Fruit fly (Drosophila melanogaster): Measurements from ENCODE around the gene nanos.

The nanos gene

DNA sequence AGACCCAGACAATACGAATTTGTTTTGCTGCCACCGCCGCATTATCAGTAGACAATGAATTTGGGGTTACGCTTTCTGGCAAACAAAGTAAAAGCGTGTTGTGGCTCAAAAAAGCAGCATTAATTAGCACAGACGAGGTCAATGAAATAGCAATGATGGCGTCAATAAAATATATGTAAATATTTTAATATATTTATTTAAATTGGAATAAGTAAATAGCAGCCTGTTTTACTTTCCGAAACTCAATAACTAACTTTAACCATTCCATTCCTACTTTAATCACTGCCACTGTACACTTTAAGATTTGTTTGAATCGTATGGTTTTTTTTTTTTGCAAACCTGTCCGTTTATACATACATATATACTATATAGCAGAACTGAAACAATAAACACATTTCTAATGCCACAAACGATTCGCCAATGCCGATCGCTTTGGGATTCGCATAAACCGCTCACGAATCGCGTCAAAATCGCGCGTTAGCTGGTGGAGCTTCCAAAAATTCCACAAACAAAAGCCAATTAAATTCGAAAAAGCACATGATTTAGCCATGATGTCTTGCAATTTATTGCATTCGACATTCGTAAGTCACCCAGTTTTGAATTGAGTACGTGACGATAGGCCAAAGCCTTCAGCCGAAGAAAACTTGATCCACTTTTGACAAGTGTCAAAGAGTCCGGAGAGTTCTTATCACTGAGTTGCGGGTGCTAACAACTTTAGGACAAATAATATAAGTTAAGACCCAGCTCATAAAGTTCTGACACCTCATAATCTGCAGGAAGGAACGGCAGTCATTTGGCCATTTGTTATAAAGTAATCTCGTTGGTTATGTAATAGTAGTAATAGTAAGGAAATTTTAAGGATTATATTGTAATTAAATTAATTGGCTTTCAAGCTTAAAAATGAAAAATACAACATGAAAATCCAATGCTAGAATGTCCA, 4.9 kb upstream of the nanos start:
- TF ChIP-seq EcR (GFP tag; optimal IDR thresholded peaks at IDR 0.05) (no peak), psq (optimal IDR thresholded peaks at IDR 0.05) (no peak), pan (optimal IDR thresholded peaks at IDR 0.05) (no peak), usp (GFP tag; optimal IDR thresholded peaks at IDR 0.05) (no peak), Dll (optimal IDR thresholded peaks at IDR 0.05) (no peak)

DNA sequence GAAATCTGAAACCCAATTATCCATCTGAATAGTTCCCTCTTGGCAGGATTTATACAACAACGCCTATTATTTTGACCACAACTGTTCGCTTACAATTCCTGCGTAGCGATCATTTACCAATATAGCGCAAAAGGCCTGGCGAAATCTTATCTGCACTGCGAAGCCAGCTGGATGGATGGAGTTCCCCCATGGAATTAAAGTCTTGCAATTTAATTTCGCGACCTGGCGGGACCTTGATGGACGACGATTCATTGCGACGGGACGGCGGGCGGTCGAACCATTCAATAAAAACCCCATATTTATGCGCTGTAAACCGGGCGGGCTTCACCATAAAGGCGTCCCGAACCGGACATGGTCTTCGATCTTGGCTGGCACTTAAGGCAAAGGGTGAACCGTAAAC, 4.2 kb upstream of the nanos start:
- TF ChIP-seq CG8478 (optimal IDR thresholded peaks at IDR 0.05), result no peak
- TF ChIP-seq EcR (GFP tag; optimal IDR thresholded peaks at IDR 0.05), result no peak
- no peak for TF ChIP-seq pan (optimal IDR thresholded peaks at IDR 0.05)
- TF ChIP-seq psq (optimal IDR thresholded peaks at IDR 0.05), result no peak
- no peak for TF ChIP-seq usp (GFP tag; optimal IDR thresholded peaks at IDR 0.05)
- no peak for TF ChIP-seq Dll (optimal IDR thresholded peaks at IDR 0.05)

DNA sequence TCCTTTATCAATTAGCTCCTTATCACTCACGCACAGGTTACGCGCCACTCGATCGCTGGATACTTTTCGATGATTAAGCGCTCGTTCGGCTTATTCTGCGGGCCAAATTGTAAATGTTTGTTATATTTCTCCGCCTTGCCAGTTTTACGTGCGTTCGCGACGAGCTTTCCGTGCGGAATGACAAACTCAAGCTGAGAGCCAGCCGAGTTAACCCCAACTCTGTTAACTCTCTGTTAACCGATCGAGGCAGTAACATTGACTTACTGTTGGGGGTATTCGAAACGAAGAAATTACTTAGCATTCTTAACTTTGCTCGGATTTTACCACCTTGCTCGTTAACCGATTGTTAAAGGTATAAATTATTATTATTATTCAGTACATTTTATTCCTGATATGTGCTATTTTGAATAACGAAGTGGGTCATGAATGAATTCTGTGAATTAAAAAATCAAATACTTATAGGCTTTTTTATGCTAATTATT, 3.5 kb upstream of the nanos start, which contains the start of gene CG5835:
Gene CG5835, minus strand, starts transcription at position 185 of the 482 bp plus-strand sequence.
- TF ChIP-seq Dll (optimal IDR thresholded peaks at IDR 0.05), result no peak
- TF ChIP-seq EcR (GFP tag; optimal IDR thresholded peaks at IDR 0.05), result no peak
- TF ChIP-seq psq (optimal IDR thresholded peaks at IDR 0.05), result no peak
- no peak for TF ChIP-seq pan (optimal IDR thresholded peaks at IDR 0.05)
- no peak for TF ChIP-seq usp (GFP tag; optimal IDR thresholded peaks at IDR 0.05)
- TF ChIP-seq CG8478 (optimal IDR thresholded peaks at IDR 0.05), result no peak

DNA sequence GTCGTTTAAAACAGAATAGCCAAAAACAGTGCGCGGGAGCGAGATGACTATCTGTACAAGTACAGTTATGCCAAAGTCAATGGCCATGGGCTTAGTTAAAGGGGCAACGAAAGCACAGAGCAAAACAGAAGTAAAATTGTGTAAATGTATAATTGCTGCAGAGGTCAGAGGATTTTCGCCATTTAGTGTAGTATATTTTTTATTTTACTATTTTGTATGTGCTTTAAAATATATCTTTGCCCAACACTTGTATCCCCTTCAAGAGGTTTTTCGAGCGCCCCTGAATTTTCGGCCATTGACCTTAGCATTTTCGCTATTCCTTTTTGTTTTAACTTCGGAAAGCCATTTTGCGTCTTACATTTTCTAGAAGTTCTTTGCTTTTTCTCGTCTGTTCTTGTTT, 959 bp downstream of the nanos start:
- TF ChIP-seq EcR (GFP tag; optimal IDR thresholded peaks at IDR 0.05) (no peak), CG8478 (optimal IDR thresholded peaks at IDR 0.05) (no peak)

DNA sequence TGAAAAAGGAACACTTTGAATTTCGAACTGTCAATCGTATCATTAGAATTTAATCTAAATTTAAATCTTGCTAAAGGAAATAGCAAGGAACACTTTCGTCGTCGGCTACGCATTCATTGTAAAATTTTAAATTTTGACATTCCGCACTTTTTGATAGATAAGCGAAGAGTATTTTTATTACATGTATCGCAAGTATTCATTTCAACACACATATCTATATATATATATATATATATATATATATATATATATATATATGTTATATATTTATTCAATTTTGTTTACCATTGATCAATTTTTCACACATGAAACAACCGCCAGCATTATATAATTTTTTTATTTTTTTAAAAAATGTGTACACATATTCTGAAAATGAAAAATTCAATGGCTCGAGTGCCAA, 2.7 kb downstream of the nanos start, which contains the start of gene CG11779:
Gene CG11779, minus strand, starts transcription at position 101 of the 400 bp plus-strand sequence.
- no peak for TF ChIP-seq EcR (GFP tag; optimal IDR thresholded peaks at IDR 0.05)
- no peak for TF ChIP-seq Dll (optimal IDR thresholded peaks at IDR 0.05)
- no peak for TF ChIP-seq CG8478 (optimal IDR thresholded peaks at IDR 0.05)
- TF ChIP-seq usp (GFP tag; optimal IDR thresholded peaks at IDR 0.05), result no peak
- no peak for TF ChIP-seq psq (optimal IDR thresholded peaks at IDR 0.05)
- no peak for TF ChIP-seq pan (optimal IDR thresholded peaks at IDR 0.05)

DNA sequence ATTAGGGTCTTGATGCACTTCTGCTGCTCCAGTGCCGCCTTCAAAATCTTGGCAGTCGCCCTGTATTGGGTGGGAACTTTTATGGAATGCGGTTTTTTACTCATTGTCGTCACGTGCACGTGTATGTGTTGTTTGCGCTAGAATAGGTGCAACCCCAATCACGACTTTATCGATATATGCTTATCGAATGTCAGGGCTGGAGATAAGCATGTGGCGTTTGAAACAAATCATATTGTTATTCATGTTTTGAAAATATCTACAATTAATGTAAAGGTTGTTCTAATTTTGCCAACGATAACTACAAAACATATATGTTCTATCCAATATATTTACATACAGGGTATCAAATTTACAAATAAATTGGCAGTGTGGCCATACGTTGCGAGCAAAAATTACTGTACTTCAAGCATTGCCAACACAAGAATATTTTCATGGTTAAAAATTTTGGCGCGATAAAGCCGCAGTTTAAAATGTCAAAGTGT, 5.1 kb downstream of the nanos start, which contains the start of the genes CG42359 and Nsun5:
Gene CG42359, minus strand, starts transcription at position 166 of the 482 bp plus-strand sequence.
Gene Nsun5, minus strand, starts transcription at position 166 of the 482 bp plus-strand sequence.
- peak; percentile 60 for TF ChIP-seq pan (optimal IDR thresholded peaks at IDR 0.05)
- TF ChIP-seq EcR (GFP tag; optimal IDR thresholded peaks at IDR 0.05), result no peak
- TF ChIP-seq psq (optimal IDR thresholded peaks at IDR 0.05), result no peak

DNA sequence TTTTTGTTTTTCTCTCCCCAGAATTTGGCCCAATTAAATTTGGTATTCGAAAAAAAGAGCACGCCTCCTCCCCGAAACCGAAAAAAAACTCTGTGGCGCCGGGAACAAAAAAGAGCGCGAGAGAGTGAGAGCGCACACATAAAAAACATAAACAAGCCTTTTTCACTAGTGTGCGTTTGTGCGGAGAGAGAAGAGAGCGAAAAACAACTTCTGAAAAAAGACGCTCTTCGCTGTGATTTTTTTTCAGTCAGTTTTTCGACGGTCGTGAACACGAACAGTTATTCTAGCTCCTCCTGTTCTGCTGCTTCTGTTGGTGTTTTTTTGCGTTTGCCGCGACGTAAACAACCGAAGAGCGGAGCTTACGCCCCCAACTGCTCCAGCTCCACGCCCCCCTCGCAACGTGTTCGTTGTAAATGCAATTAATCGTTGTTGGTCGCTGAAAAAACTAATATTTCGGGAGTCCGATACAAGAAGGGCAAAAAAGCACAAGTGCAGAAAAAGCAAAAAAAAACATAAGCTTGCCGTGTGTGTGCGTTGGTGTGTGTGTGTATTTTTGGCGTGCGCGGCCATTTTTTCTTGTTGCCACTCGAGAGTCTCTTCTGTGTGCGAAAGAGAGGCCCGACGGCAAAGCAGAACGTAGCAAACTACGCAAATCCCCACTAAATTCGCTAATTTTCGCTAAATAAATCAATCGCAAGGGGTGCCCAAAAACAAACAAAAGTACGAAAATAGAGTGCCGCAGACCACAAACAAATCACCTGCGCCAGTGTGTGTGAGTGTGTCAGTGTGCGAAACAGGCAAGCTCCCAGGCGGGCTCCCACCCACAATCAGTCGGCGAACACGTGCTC, 7.2 kb downstream of the nanos start, which contains the start of gene sqz:
Gene sqz, plus strand, starts transcription at position 240 of the 848 bp plus-strand sequence.
- TF ChIP-seq pan (optimal IDR thresholded peaks at IDR 0.05) (no peak), Dll (optimal IDR thresholded peaks at IDR 0.05) (peak; percentile 93), usp (GFP tag; optimal IDR thresholded peaks at IDR 0.05) (no peak), psq (optimal IDR thresholded peaks at IDR 0.05) (no peak), CG8478 (optimal IDR thresholded peaks at IDR 0.05) (no peak), EcR (GFP tag; optimal IDR thresholded peaks at IDR 0.05) (no peak)

DNA sequence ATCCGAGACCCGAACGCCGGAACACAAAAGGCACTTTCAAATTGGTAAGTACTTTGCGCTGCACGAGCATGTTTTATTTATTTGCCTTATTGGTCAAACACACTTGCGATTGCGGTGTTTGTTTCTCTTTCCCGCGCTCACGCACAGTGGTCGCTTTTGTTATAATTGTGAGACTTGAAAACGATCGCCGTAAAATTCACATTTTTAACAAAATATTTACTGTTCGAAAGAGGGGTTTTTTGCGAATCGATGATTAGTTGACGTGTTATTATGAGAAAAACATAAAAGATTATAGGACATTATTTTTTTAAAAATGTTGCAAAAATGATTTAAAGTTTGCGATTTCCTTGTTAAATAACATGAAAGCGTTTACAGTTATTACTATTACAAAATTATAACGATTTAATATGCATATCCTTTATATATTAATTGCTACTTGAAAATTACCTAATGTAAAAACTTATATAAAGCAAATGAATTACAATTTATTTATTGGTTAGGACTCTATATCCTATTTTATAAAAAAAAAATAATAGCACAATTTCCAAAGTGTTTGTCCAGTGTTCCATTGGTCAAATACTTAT, 7.9 kb downstream of the nanos start:
- TF ChIP-seq pan (optimal IDR thresholded peaks at IDR 0.05) (no peak), EcR (GFP tag; optimal IDR thresholded peaks at IDR 0.05) (no peak), Dll (optimal IDR thresholded peaks at IDR 0.05) (no peak), CG8478 (optimal IDR thresholded peaks at IDR 0.05) (no peak), psq (optimal IDR thresholded peaks at IDR 0.05) (no peak), usp (GFP tag; optimal IDR thresholded peaks at IDR 0.05) (no peak)

DNA sequence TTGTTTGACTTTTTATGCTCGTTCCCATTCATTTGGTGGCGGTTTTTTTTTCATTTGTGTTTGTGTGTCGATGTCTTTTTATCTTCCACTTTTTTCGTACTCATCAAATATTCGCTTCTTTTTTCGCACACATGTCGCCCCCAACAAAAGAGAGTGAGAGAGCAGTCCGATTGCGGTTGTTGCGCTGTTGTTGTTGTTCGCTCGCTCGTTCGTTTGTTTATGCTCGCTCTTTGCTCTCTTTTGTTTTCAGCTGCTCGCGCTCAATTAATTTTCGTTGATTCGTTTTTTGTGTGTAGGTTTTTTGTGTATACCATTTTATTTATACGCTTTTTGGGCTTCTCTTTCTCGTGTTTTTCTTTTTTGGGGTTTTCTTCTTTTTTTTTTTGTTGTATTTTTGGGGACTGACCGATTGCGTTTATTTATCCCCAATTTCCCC, 8.6 kb downstream of the nanos start:
- TF ChIP-seq psq (optimal IDR thresholded peaks at IDR 0.05) (no peak), Dll (optimal IDR thresholded peaks at IDR 0.05) (peak; percentile 80), EcR (GFP tag; optimal IDR thresholded peaks at IDR 0.05) (no peak), pan (optimal IDR thresholded peaks at IDR 0.05) (no peak), usp (GFP tag; optimal IDR thresholded peaks at IDR 0.05) (no peak), CG8478 (optimal IDR thresholded peaks at IDR 0.05) (no peak)

DNA sequence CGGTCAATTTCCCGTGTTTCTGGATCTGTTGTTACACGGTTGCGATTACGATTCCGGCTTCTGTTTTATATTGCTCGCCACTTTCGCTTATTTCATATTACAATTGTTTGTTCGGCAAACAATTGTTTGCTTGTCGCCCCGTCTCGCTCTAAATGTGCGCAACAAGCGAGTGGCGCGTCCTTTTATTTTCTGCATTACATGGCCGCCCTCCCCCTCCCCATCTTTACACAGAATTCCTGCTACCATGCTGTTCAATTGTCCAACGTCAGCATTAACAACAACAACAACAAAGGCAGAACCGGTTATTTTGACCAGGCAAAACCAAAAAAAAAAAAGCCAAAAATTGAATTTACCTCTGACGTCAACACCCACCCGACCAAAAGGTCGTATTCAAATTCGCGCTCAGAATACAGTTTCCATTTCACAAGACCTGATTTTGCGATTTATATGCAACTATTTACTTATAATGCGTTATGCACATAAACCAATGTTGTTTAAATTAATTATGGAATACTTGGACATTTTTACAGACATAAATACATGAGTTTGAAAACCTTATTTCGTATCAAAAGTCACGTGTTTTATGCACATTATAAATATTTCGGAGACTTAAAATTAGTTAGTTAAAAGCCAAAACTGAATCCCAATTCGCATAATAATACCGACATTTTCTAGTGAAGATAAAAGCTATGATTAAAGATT, 9.2 kb downstream of the nanos start:
- TF ChIP-seq psq (optimal IDR thresholded peaks at IDR 0.05), result no peak
- no peak for TF ChIP-seq Dll (optimal IDR thresholded peaks at IDR 0.05)
- TF ChIP-seq EcR (GFP tag; optimal IDR thresholded peaks at IDR 0.05), result no peak
- no peak for TF ChIP-seq usp (GFP tag; optimal IDR thresholded peaks at IDR 0.05)
- no peak for TF ChIP-seq CG8478 (optimal IDR thresholded peaks at IDR 0.05)
- TF ChIP-seq pan (optimal IDR thresholded peaks at IDR 0.05), result no peak

DNA sequence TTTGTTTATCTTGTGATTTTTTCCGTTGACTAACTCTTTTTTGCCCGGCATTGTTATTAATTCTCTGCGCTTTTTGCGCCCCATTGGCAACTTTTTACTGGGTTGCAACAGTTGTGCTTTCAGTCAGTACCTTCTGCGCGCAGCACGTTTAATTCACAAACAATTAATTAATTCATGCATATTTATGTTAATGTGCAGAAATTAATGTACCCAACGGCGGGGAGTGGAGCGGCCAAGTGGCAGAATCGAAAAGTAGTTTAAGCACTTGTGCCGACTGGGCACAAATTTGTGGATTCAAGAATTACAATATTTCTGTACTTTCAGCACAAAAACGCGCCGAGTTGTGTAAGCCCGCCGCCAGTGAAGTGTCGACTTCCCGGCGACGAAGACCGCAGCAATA, 10.5 kb downstream of the nanos start:
- TF ChIP-seq usp (GFP tag; optimal IDR thresholded peaks at IDR 0.05) (no peak), EcR (GFP tag; optimal IDR thresholded peaks at IDR 0.05) (no peak), CG8478 (optimal IDR thresholded peaks at IDR 0.05) (no peak), Dll (optimal IDR thresholded peaks at IDR 0.05) (no peak), psq (optimal IDR thresholded peaks at IDR 0.05) (no peak), pan (optimal IDR thresholded peaks at IDR 0.05) (no peak)
